Worm (Caenorhabditis elegans) whole organism, L3 larva: ENCODE results near the gene scl-10.

Source experiments
- elt-1 ChIP-seq: fragments of 150-350 bp; optimal IDR thresholded peaks from 2 replicates; lab custom pipeline; 2014; ENCODE audit warnings: missing biosample characterization, missing genetic modification characterization
- fos-1 ChIP-seq: fragments of 150-350 bp; optimal IDR thresholded peaks from 2 replicates; lab custom pipeline; 2014; ENCODE audit warnings: missing biosample characterization, missing genetic modification characterization
- snpc-4 ChIP-seq: fragments of 150-350 bp; optimal IDR thresholded peaks from 2 replicates; lab custom pipeline; 2014; ENCODE audit warnings: missing biosample characterization, missing genetic modification characterization
- unc-62 ChIP-seq: fragments of 150-350 bp; sonication (generic microtip); optimal IDR thresholded peaks from 4 replicates; lab custom pipeline; 2014; ENCODE audit warnings: missing biosample characterization, missing genetic modification reagents, missing genetic modification characterization
- ztf-11 ChIP-seq: fragments of 150-350 bp; optimal IDR thresholded peaks from 2 replicates; lab custom pipeline; 2014; ENCODE audit warnings: missing biosample characterization, missing genetic modification characterization

ce11 chrIV:13093677-13094076, 45.4 kb downstream of the scl-10 start, which contains the start of the genes prcc-1 and C39E9.12:
- TF ChIP-seq unc-62 (GFP tag; lab: Kevin White, UChicago) (no peak), elt-1 (no peak), ztf-11 (tag; lab: Kevin White, UChicago) (no peak), fos-1 (no peak), snpc-4 (peak; percentile 50)
